Fruit fly (Drosophila melanogaster) whole organism, embryonic: ENCODE data around the gene CAH1.

Source experiments
- CG10209 ChIP-seq: fragments of 200-800 bp; sonication (Bioruptor generic); optimal IDR thresholded peaks from 3 replicates; lab custom pipeline; 2017; ENCODE audit warnings: missing biosample characterization, mild to moderate bottlenecking, missing genetic modification characterization, missing genetic modification reagents
- CG10959 ChIP-seq: fragments of 200-800 bp; sonication (Bioruptor generic); IDR thresholded peaks from 2 replicates; pipeline ENCODE4 v1.3.6; 2022; ENCODE audit warnings: missing biosample characterization, missing genetic modification characterization
- CG11085 ChIP-seq: fragments of 200-800 bp; sonication (Bioruptor generic); IDR thresholded peaks from 2 replicates; pipeline ENCODE4 v1.3.6; 2022; ENCODE audit warnings: missing biosample characterization, missing genetic modification characterization
- CG12299 ChIP-seq: fragments of 200-800 bp; sonication (Bioruptor generic); optimal IDR thresholded peaks from 2 replicates; lab custom pipeline; 2018; ENCODE audit warnings: missing biosample characterization, mild to moderate bottlenecking, missing genetic modification characterization
- CG12659 ChIP-seq: fragments of 200-800 bp; sonication (Bioruptor generic); optimal IDR thresholded peaks from 3 replicates; lab custom pipeline; 2017; ENCODE audit warnings: mild to moderate bottlenecking, missing biosample characterization, missing genetic modification reagents, missing genetic modification characterization
- CG12744 ChIP-seq: fragments of 200-800 bp; sonication (Bioruptor generic); optimal IDR thresholded peaks from 2 replicates; lab custom pipeline; 2016; ENCODE audit warnings: missing biosample characterization, missing genetic modification characterization
- CG13624 ChIP-seq: fragments of 200-800 bp; sonication (Bioruptor generic); optimal IDR thresholded peaks from 2 replicates; lab custom pipeline; 2016; ENCODE audit warnings: missing biosample characterization, missing genetic modification characterization
- CG14860 ChIP-seq: fragments of 200-800 bp; sonication (Bioruptor generic); IDR thresholded peaks from 3 replicates; pipeline ENCODE4 v1.3.6; 2022; ENCODE audit warnings: missing biosample characterization, missing genetic modification characterization; ENCODE audit not compliant: partially characterized antibody
- CG15011 ChIP-seq: fragments of 200-800 bp; sonication (Bioruptor generic); optimal IDR thresholded peaks from 3 replicates; lab custom pipeline; 2018; ENCODE audit warnings: missing biosample characterization, mild to moderate bottlenecking, missing genetic modification characterization
- CG15696 ChIP-seq: fragments of 200-800 bp; sonication (Bioruptor generic); optimal IDR thresholded peaks from 2 replicates; lab custom pipeline; 2019; ENCODE audit warnings: missing biosample characterization, mild to moderate bottlenecking, missing genetic modification characterization, moderate library complexity
- CG18476 ChIP-seq: fragments of 200-800 bp; sonication (Bioruptor generic); optimal IDR thresholded peaks from 2 replicates; lab custom pipeline; 2016; ENCODE audit warnings: missing biosample characterization, mild to moderate bottlenecking, missing genetic modification characterization
- CG2120 ChIP-seq: fragments of 200-800 bp; sonication (Bioruptor generic); optimal IDR thresholded peaks from 3 replicates; lab custom pipeline; 2016; ENCODE audit warnings: missing biosample characterization, missing genetic modification characterization
- CG31365 ChIP-seq: fragments of 200-800 bp; sonication (Bioruptor generic); optimal IDR thresholded peaks from 2 replicates; lab custom pipeline; 2018; ENCODE audit warnings: missing biosample characterization, mild to moderate bottlenecking, missing genetic modification characterization
- CG4424 ChIP-seq: fragments of 200-800 bp; sonication (Bioruptor generic); optimal IDR thresholded peaks from 3 replicates; lab custom pipeline; 2016; ENCODE audit warnings: missing biosample characterization, missing genetic modification characterization
- CG5953 ChIP-seq: fragments of 200-800 bp; sonication (Bioruptor generic); IDR thresholded peaks from 2 replicates; pipeline ENCODE4 v1.3.6; 2022; ENCODE audit warnings: missing biosample characterization, missing genetic modification characterization
- CG6689 ChIP-seq: fragments of 200-800 bp; sonication (Bioruptor generic); IDR thresholded peaks from 2 replicates; pipeline ENCODE4 v1.3.6; 2022; ENCODE audit warnings: missing biosample characterization, missing genetic modification characterization
- CG6765 ChIP-seq: fragments of 200-800 bp; sonication (Bioruptor generic); optimal IDR thresholded peaks from 3 replicates; lab custom pipeline; 2017; ENCODE audit warnings: missing biosample characterization, mild to moderate bottlenecking, missing genetic modification characterization
- CG7372 ChIP-seq: fragments of 200-800 bp; sonication (Bioruptor generic); IDR thresholded peaks from 2 replicates; pipeline ENCODE4 v1.3.6; 2022; ENCODE audit warnings: missing biosample characterization, missing genetic modification characterization
- CG7987 ChIP-seq: fragments of 200-800 bp; sonication (Bioruptor generic); optimal IDR thresholded peaks from 2 replicates; lab custom pipeline; 2018; ENCODE audit warnings: missing biosample characterization, mild to moderate bottlenecking, missing genetic modification characterization, moderate library complexity
- CG8089 ChIP-seq: fragments of 200-800 bp; sonication (Bioruptor generic); optimal IDR thresholded peaks from 3 replicates; lab custom pipeline; 2016; ENCODE audit warnings: missing biosample characterization, missing genetic modification characterization
- CG8765 ChIP-seq: fragments of 200-800 bp; sonication (Bioruptor generic); IDR thresholded peaks from 2 replicates; pipeline ENCODE4 v1.3.6; 2022; ENCODE audit warnings: missing biosample characterization, missing genetic modification characterization
- CG8924 ChIP-seq: fragments of 200-800 bp; optimal IDR thresholded peaks from 3 replicates; lab custom pipeline; 2019; ENCODE audit warnings: missing biosample characterization, mild to moderate bottlenecking, missing genetic modification characterization, moderate library complexity
- Chrac-16 ChIP-seq: fragments of 200-800 bp; sonication (Bioruptor generic); optimal IDR thresholded peaks from 3 replicates; lab custom pipeline; 2016; ENCODE audit warnings: missing biosample characterization, missing genetic modification characterization
- D19A ChIP-seq: fragments of 200-800 bp; optimal IDR thresholded peaks from 3 replicates; lab custom pipeline; 2019; ENCODE audit warnings: missing biosample characterization, mild to moderate bottlenecking, missing genetic modification characterization, moderate library complexity
- E2f1 ChIP-seq: fragments of 200-800 bp; sonication (Bioruptor generic); IDR thresholded peaks from 2 replicates; pipeline ENCODE4 v1.3.6; 2022; ENCODE audit warnings: missing biosample characterization, missing genetic modification characterization
- ERR ChIP-seq: fragments of 200-800 bp; sonication (Bioruptor generic); optimal IDR thresholded peaks from 2 replicates; lab custom pipeline; 2016; ENCODE audit warnings: missing biosample characterization, missing genetic modification characterization
- Ets65A ChIP-seq: fragments of 200-800 bp; sonication (Bioruptor generic); peaks from one replicate; lab custom pipeline; 2016; ENCODE audit warnings: missing biosample characterization, missing genetic modification characterization
- Fer3 ChIP-seq: fragments of 200-800 bp; sonication (Bioruptor generic); optimal IDR thresholded peaks from 2 replicates; lab custom pipeline; 2018; ENCODE audit warnings: missing biosample characterization, mild to moderate bottlenecking, missing genetic modification characterization, moderate library complexity
- Jarid2 ChIP-seq: fragments of 200-800 bp; sonication (Bioruptor generic); optimal IDR thresholded peaks from 3 replicates; lab custom pipeline; 2017; ENCODE audit warnings: mild to moderate bottlenecking, missing biosample characterization, missing genetic modification reagents, missing genetic modification characterization
- Opbp ChIP-seq: fragments of 200-800 bp; sonication (Bioruptor generic); IDR thresholded peaks from 3 replicates; pipeline ENCODE4 v1.3.6; 2022; ENCODE audit warnings: missing biosample characterization, missing genetic modification characterization; ENCODE audit not compliant: partially characterized antibody
- Rfx ChIP-seq: fragments of 200-800 bp; sonication (Bioruptor generic); IDR thresholded peaks from 2 replicates; pipeline ENCODE4 v1.3.6; 2022; ENCODE audit warnings: missing biosample characterization, missing genetic modification characterization
- Sox102F ChIP-seq: fragments of 200-800 bp; sonication (Bioruptor generic); optimal IDR thresholded peaks from 2 replicates; lab custom pipeline; 2018; ENCODE audit warnings: missing biosample characterization, mild to moderate bottlenecking, missing genetic modification characterization, moderate library complexity
- Tbp ChIP-seq: fragments of >200 bp; optimal IDR thresholded peaks from 2 replicates; lab custom pipeline; 2018; ENCODE audit warnings: missing biosample characterization, missing genetic modification characterization
- Vsx1 ChIP-seq: fragments of 200-800 bp; sonication (Bioruptor generic); optimal IDR thresholded peaks from 2 replicates; lab custom pipeline; 2017; ENCODE audit warnings: missing biosample characterization, mild to moderate bottlenecking, missing genetic modification characterization, missing genetic modification reagents
- ara ChIP-seq: fragments of 200-800 bp; sonication (Bioruptor generic); IDR thresholded peaks from 2 replicates; pipeline ENCODE4 v1.3.6; 2022; ENCODE audit warnings: missing biosample characterization, missing genetic modification characterization
- az2 ChIP-seq: fragments of 200-800 bp; sonication (Bioruptor generic); optimal IDR thresholded peaks from 3 replicates; lab custom pipeline; 2016; ENCODE audit warnings: missing biosample characterization, missing genetic modification characterization
- disco-r ChIP-seq: fragments of 200-800 bp; sonication (Bioruptor generic); optimal IDR thresholded peaks from 2 replicates; lab custom pipeline; 2016; ENCODE audit warnings: missing biosample characterization, missing genetic modification characterization
- dmrt11E ChIP-seq: fragments of 200-800 bp; sonication (Bioruptor generic); optimal IDR thresholded peaks from 3 replicates; lab custom pipeline; 2018; ENCODE audit warnings: missing biosample characterization, mild to moderate bottlenecking, missing genetic modification characterization, moderate library complexity
- exex ChIP-seq: fragments of 200-800 bp; sonication (Bioruptor generic); optimal IDR thresholded peaks from 4 replicates; lab custom pipeline; 2018; ENCODE audit warnings: missing biosample characterization, mild to moderate bottlenecking, missing genetic modification characterization, moderate library complexity
- gsb-n ChIP-seq: fragments of 200-800 bp; sonication (Bioruptor generic); optimal IDR thresholded peaks from 3 replicates; lab custom pipeline; 2018; ENCODE audit warnings: missing biosample characterization, mild to moderate bottlenecking, missing genetic modification characterization
- lab ChIP-seq: fragments of 200-800 bp; sonication (Bioruptor generic); optimal IDR thresholded peaks from 3 replicates; lab custom pipeline; 2017; ENCODE audit warnings: missing biosample characterization, missing genetic modification characterization, mild to moderate bottlenecking, moderate library complexity, missing genetic modification reagents
- pho ChIP-seq: fragments of 200-800 bp; sonication (Bioruptor generic); optimal IDR thresholded peaks from 2 replicates; lab custom pipeline; 2016; ENCODE audit warnings: missing biosample characterization, missing genetic modification characterization
- pita ChIP-seq: fragments of 200-800 bp; sonication (Bioruptor generic); optimal IDR thresholded peaks from 2 replicates; lab custom pipeline; 2017; ENCODE audit warnings: missing biosample characterization, mild to moderate bottlenecking, missing genetic modification characterization
- ro ChIP-seq: fragments of 200-800 bp; sonication (Bioruptor generic); IDR thresholded peaks from 2 replicates; pipeline ENCODE4 v1.3.6; 2022; ENCODE audit warnings: missing biosample characterization, missing genetic modification characterization
- sd ChIP-seq: fragments of 200-800 bp; sonication (Bioruptor generic); optimal IDR thresholded peaks from 3 replicates; lab custom pipeline; 2018; ENCODE audit warnings: missing biosample characterization, mild to moderate bottlenecking, missing genetic modification characterization, moderate library complexity
- sens-2 ChIP-seq: fragments of 200-800 bp; sonication (Bioruptor generic); IDR thresholded peaks from 2 replicates; pipeline ENCODE4 v1.3.6; 2022; ENCODE audit warnings: missing biosample characterization, missing genetic modification characterization
- sna ChIP-seq: fragments of 200-800 bp; sonication (Bioruptor generic); IDR thresholded peaks from 2 replicates; pipeline ENCODE4 v1.3.6; 2022; ENCODE audit warnings: missing biosample characterization, missing genetic modification characterization; ENCODE audit not compliant: partially characterized antibody
- ssp ChIP-seq: fragments of 200-800 bp; sonication (Bioruptor generic); IDR thresholded peaks from 2 replicates; pipeline ENCODE4 v1.3.6; 2022; ENCODE audit warnings: missing biosample characterization, missing genetic modification characterization
- tin ChIP-seq: fragments of 200-800 bp; sonication (Bioruptor generic); optimal IDR thresholded peaks from 3 replicates; lab custom pipeline; 2016; ENCODE audit warnings: missing biosample characterization, missing genetic modification characterization
- ttk ChIP-seq: fragments of 200-800 bp; sonication (Bioruptor generic); IDR thresholded peaks from 2 replicates; pipeline ENCODE4 v2.1.2; 2022; ENCODE audit warnings: missing biosample characterization, missing genetic modification characterization
- unc-4 ChIP-seq: fragments of 200-800 bp; sonication (Bioruptor generic); IDR thresholded peaks from 2 replicates; pipeline ENCODE4 v1.3.6; 2022; ENCODE audit warnings: missing biosample characterization, missing genetic modification characterization; ENCODE audit not compliant: partially characterized antibody

CAH1 gene

dm6 chr2L:13778648-13779047, 24.8 kb upstream of the CAH1 start (continued):
- TF ChIP-seq sna (GFP tag; lab: Robert Waterston, UW) (no peak), lab (peak; percentile 50), ro (GFP tag; lab: Robert Waterston, UW) (no peak), CG10209 (GFP tag; lab: Kevin White, UChicago) (peak; percentile 73), CG2120 (peak; percentile 77), CG11085 (GFP tag; lab: Robert Waterston, UW) (no peak), Fer3 (tag; lab: Kevin White, UChicago) (peak; percentile 38), CG10959 (GFP tag; lab: Robert Waterston, UW) (no peak), ara (GFP tag; lab: Robert Waterston, UW) (no peak), CG31365 (tag; lab: Kevin White, UChicago) (no peak), CG7987 (GFP tag; lab: Kevin White, UChicago) (no peak), CG6765 (GFP tag; lab: Kevin White, UChicago) (no peak), Sox102F (GFP tag; lab: Kevin White, UChicago) (peak; percentile 80), CG12659 (GFP tag; lab: Kevin White, UChicago) (peak; percentile 69), disco-r (GFP tag; lab: Kevin White, UChicago) (no peak), sens-2 (GFP tag; lab: Robert Waterston, UW) (no peak), CG12744 (no peak), unc-4 (GFP tag; lab: Robert Waterston, UW) (no peak), CG15696 (tag; lab: Kevin White, UChicago) (no peak), Jarid2 (GFP tag; lab: Kevin White, UChicago) (no peak), gsb-n (tag; lab: Kevin White, UChicago) (peak; percentile 32), ssp (peak; percentile 41; the same call in 1 of the 2 replicates), Ets65A (GFP tag; lab: Kevin White, UChicago) (peak; percentile 93), pita (GFP tag; lab: Kevin White, UChicago) (no peak), Vsx1 (peak; percentile 30), tin (GFP tag; lab: Kevin White, UChicago) (peak; percentile 9), CG5953 (GFP tag; lab: Robert Waterston, UW) (no peak), Tbp (no peak), CG12299 (tag; lab: Kevin White, UChicago) (peak; percentile 17), CG15011 (GFP tag; lab: Kevin White, UChicago) (peak; percentile 4), pho (GFP tag; lab: Kevin White, UChicago) (peak; percentile 68), CG8089 (GFP tag; lab: Kevin White, UChicago) (no peak), exex (no peak), Opbp (GFP tag; lab: Robert Waterston, UW) (no peak), Rfx (GFP tag; lab: Robert Waterston, UW) (peak; percentile 60; the same call in 1 of the 2 replicates), az2 (GFP tag; lab: Kevin White, UChicago) (peak; percentile 20), CG13624 (GFP tag; lab: Kevin White, UChicago) (peak; percentile 40), CG4424 (GFP tag; lab: Kevin White, UChicago) (peak; percentile 45), dmrt11E (tag; lab: Kevin White, UChicago) (no peak), D19A (tag; lab: Kevin White, UChicago) (peak; percentile 66), ttk (GFP tag; lab: Robert Waterston, UW) (peak; percentile 27; the same call in 1 of the 2 replicates), Chrac-16 (GFP tag; lab: Kevin White, UChicago) (peak; percentile 11), ERR (GFP tag; lab: Kevin White, UChicago) (no peak), E2f1 (GFP tag; lab: Robert Waterston, UW) (peak; percentile 53), CG7372 (GFP tag; lab: Robert Waterston, UW) (peak; percentile 12; the same call in 1 of the 2 replicates), sd (tag; lab: Kevin White, UChicago) (no peak), CG18476 (peak; percentile 54), CG8924 (peak; percentile 81), CG8765 (no peak), CG14860 (GFP tag; lab: Robert Waterston, UW) (no peak), CG6689 (GFP tag; lab: Robert Waterston, UW) (0 out of 2 replicates have a peak, but pooled peaks have one; percentile 26)
